Fruit fly (Drosophila melanogaster) whole organism: ENCODE measurements around the gene CG11815.

Experiments used
- CG8478 ChIP-seq: fragments of >200 bp; optimal IDR thresholded peaks from 2 replicates; lab custom pipeline; 2018; ENCODE audit warnings: inconsistent platforms
- Dll ChIP-seq: fragments of >200 bp; optimal IDR thresholded peaks from 2 replicates; lab custom pipeline; 2017
- EcR ChIP-seq, 2 experiments: fragments of >200 bp; optimal IDR thresholded peaks; 2 replicates each; lab custom pipeline; 2017; ENCODE audit warnings: missing biosample characterization in 2 of 2, missing genetic modification characterization in 2 of 2, missing genetic modification reagents in 2 of 2
- pan ChIP-seq: fragments of >200 bp; optimal IDR thresholded peaks from 2 replicates; lab custom pipeline; 2017
- psq ChIP-seq: fragments of >200 bp; optimal IDR thresholded peaks from 2 replicates; lab custom pipeline; 2017
- usp ChIP-seq: fragments of >200 bp; optimal IDR thresholded peaks from 2 replicates; lab custom pipeline; 2017; ENCODE audit warnings: missing biosample characterization, missing genetic modification characterization, mixed read lengths

The CG11815 gene

DNA sequence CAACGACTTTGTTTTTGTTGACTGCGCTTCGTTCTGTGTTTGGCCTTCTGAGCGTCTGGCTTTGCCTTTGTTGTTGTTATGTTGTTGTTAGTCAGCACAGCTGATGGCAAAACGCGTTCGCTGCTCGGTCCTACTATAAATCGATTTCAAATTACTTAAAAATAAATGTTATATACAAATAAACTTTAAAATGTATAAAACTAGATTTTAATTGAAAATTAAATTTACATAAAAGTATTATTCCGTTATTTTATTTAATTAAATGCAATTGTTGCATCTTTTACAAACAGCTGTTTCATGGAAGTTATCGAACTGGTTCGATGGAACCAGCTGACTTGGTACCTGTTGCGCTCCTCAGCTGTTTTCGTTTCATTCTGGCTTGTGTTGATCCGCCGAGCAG, 6.9 kb downstream of the CG11815 start, which contains the start of gene mv:
TSS of gene mv (minus strand) at position 80 of the 400 bp plus-strand sequence.
- TF ChIP-seq EcR (GFP tag; optimal IDR thresholded peaks at IDR 0.05; lab: Kevin White, UChicago) (no peak), psq (lab: Kevin White, UChicago) (no peak), usp (GFP tag; lab: Kevin White, UChicago) (no peak), Dll (no peak)

DNA sequence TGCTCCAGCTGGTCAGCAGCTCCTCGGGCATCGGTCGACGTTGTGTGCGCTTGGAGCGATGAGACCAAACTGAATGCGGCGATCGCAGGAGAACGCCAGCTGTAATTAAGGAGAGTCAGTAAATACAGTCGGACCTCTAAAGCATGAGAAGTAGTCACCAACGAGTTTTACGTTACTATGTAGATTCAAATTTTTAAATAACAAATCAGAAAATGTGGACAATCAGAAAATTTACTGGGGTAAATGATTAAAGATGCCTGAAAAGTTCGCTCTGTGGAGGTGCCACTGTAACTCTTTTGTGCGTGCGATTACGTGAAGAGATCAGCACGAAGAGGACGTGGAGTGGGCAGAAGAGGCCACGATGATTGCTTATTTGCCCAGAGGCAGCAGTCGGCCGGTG, 8.0 kb downstream of the CG11815 start, which contains the start of gene SCOT:
TSS of gene SCOT (plus strand) at position 180 of the 400 bp plus-strand sequence.
- TF ChIP-seq usp (GFP tag; lab: Kevin White, UChicago) (no peak), EcR (GFP tag; optimal IDR thresholded peaks at IDR 0.05; lab: Kevin White, UChicago) (no peak), Dll (no peak), pan (lab: Kevin White, UChicago) (no peak), psq (lab: Kevin White, UChicago) (no peak), CG8478 (lab: Kevin White, UChicago) (no peak)

- TF ChIP-seq psq (lab: Kevin White, UChicago) = no peak
- no peak for TF ChIP-seq usp (GFP tag; lab: Kevin White, UChicago)
- TF ChIP-seq pan (lab: Kevin White, UChicago) = no peak
- TF ChIP-seq CG8478 (lab: Kevin White, UChicago) = no peak
- TF ChIP-seq EcR (GFP tag; optimal IDR thresholded peaks at IDR 0.05; lab: Kevin White, UChicago) = no peak
- no peak for TF ChIP-seq Dll
Measured at dm6 chr3L:1947463-1948126, 23.4 kb downstream of the CG11815 start, which contains the start of the genes mu2 and Cnb. Gene mu2, minus strand, starts transcription at chr3L:1947475. Gene Cnb, plus strand, starts transcription at chr3L:1947565.

- no peak for TF ChIP-seq usp (GFP tag; lab: Kevin White, UChicago)
- no peak for TF ChIP-seq Dll
- no peak for TF ChIP-seq EcR (GFP tag; optimal IDR thresholded peaks at IDR 0.05; lab: Kevin White, UChicago)
- TF ChIP-seq psq (lab: Kevin White, UChicago) = no peak
- no peak for TF ChIP-seq pan (lab: Kevin White, UChicago)
- no peak for TF ChIP-seq CG8478 (lab: Kevin White, UChicago)
Measured at dm6 chr3L:1940843-1941418, 30.1 kb downstream of the CG11815 start, which contains the start of gene Mfap1. Gene Mfap1, plus strand, starts transcription at chr3L:1941068.

- TF ChIP-seq CG8478 (lab: Kevin White, UChicago) (no peak), Dll (no peak), pan (lab: Kevin White, UChicago) (no peak), EcR (GFP tag; optimal IDR thresholded peaks at IDR 0.05; lab: Kevin White, UChicago) (no peak)
Measured at dm6 chr3L:1939983-1940504, 31.0 kb downstream of the CG11815 start.

- TF ChIP-seq usp (GFP tag; lab: Kevin White, UChicago) (no peak), Dll (no peak), pan (lab: Kevin White, UChicago) (no peak), psq (lab: Kevin White, UChicago) (no peak), EcR (GFP tag; optimal IDR thresholded peaks at IDR 0.05; lab: Kevin White, UChicago) (no peak), CG8478 (lab: Kevin White, UChicago) (no peak)
Measured at dm6 chr3L:1938767-1939166, 32.2 kb downstream of the CG11815 start, which contains the start of the genes CG46523 and CG5687. Gene CG46523, minus strand, starts transcription at chr3L:1939103. Gene CG5687, minus strand, starts transcription at chr3L:1939103.

DNA sequence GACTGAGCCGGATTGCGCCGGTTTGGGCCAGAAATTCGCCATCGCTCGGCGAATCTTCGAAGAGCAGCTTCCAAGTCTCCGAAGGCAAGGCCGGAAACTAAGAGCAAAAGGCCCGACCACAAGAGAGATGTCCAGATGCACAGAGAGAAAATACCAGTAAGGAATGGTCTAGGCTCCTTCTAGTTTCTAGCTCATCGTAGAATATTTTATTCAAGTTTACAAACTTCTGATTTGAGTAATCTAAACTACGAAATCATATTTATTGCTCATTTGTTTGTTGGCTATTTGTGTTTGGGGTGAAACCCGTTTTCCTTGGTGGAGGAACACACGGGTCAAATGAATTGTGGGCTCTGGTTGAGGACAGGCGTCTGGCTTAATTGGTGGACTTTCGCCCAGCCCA, 33.5 kb downstream of the CG11815 start:
- TF ChIP-seq usp (GFP tag; lab: Kevin White, UChicago) (no peak), psq (lab: Kevin White, UChicago) (no peak), Dll (no peak), EcR (GFP tag; optimal IDR thresholded peaks at IDR 0.05; lab: Kevin White, UChicago) (no peak), CG8478 (lab: Kevin White, UChicago) (no peak), pan (lab: Kevin White, UChicago) (no peak)

DNA sequence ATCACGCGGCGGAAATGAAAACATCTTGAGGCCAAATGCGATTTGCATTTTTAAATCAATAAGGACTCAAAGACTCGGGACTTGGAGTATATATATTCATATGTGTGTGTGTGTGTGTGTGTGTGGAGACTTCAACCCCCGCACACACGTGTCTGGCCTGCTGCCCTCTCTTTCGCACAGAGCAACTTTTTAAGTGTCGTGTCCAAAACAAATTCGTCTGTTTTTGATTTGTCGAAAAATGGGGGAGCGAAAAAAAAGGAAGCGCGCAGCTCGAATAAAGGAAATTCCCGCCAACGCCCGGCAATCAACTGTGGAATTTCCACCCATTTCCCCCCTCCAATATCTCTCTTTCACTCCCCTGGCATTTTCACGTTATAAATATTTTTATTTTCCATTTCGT, 42.0 kb downstream of the CG11815 start:
- TF ChIP-seq EcR (GFP tag; optimal IDR thresholded peaks at IDR 0.05; lab: Kevin White, UChicago) = no peak
- no peak for TF ChIP-seq Dll
- no peak for TF ChIP-seq pan (lab: Kevin White, UChicago)
- TF ChIP-seq CG8478 (lab: Kevin White, UChicago) = no peak
- TF ChIP-seq psq (lab: Kevin White, UChicago) = no peak
- TF ChIP-seq usp (GFP tag; lab: Kevin White, UChicago) = no peak

- TF ChIP-seq CG8478 (lab: Kevin White, UChicago) = no peak
- no peak for TF ChIP-seq usp (GFP tag; lab: Kevin White, UChicago)
- no peak for TF ChIP-seq Dll
- TF ChIP-seq psq (lab: Kevin White, UChicago) = no peak
- TF ChIP-seq EcR (GFP tag; optimal IDR thresholded peaks at IDR 0.05; lab: Kevin White, UChicago) = no peak
- TF ChIP-seq pan (lab: Kevin White, UChicago) = no peak
Measured at dm6 chr3L:1920943-1921342, 50.1 kb downstream of the CG11815 start, which contains the start of gene Dbx. Gene Dbx, plus strand, starts transcription at chr3L:1921307.
